Worm (Caenorhabditis elegans) whole organism, L4/young adult: ENCODE data around the gene pax-1.

Experiments
- dao-5 ChIP-seq: sonication (generic microtip); optimal IDR thresholded peaks from 2 replicates; lab custom pipeline; 2016; ENCODE audit warnings: missing genotype, missing genetic modification characterization, moderate library complexity, missing compliant biosample characterization
- him-1 ChIP-seq: sonication (generic microtip); optimal IDR thresholded peaks from 2 replicates; lab custom pipeline; 2016; ENCODE audit warnings: missing genotype, missing genetic modification reagents, missing genetic modification characterization, missing compliant biosample characterization

DNA sequence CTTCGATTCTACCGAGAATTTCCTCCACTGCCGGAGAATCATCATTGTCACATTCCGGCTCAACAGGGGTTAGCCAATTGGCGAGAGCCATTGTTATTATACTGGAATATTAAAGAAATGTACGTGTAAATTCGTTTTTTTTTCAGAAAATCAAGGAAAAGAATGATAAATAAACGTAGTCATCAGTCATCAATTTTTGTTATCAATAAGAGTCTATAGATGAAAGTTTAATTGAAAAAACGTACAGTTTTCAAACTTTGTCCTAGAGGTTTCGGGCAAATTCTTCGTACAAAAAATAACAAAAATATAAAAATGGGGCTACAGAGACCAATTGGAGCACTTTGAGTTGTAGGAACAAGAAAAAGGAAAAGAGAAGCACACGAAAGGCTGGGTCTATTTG is 25.7 kb upstream of the pax-1 start, which contains the start of gene F20D6.11:
- TF ChIP-seq dao-5 (no peak), him-1 (tag; lab: Kevin White, UChicago) (no peak)
